Fruit fly (Drosophila melanogaster): ENCODE data around the gene Srlp.

The Srlp gene

DNA sequence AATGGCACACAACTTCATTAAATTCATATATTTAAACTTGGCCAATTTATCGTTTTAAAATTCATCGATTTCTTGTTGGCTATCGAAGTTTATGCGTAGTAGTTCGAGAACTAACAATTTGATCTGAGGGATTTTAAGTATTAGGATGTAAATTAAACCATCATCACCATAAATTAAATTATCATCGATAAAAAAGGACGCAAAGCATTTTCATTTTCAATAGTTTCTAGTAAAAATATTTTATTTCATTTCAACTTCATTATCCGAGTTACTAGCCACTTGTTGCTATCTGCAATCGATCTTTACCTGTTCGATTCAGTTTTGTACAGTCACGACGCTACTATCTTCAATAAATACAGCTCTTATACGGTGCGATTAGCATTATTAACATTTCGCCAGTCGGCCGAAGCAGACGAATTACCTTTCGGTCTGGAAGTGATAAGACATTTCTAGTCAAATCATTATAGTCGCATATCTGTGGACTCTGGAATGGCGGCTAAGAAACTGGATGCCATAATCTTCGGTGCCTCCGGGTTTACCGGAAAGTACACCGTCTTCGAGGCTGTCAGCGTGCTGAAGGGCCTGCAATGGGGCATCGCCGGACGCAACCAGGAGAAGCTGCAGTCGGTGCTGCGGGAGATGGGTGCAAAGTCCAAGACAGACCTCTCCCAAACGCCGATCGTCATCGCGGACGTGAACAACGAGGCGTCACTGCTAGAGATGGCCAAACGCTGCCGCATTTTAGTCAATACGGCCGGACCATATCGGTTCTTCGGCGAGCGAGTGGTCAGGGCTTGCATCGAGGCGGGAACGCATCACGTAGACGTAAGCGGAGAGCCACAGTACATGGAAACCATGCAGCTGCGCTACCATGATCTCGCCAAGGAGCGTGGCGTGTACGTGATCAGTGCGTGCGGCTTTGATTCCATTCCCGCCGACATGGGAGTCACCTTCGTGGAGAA, 27.4 kb upstream of the Srlp start, which contains the start of gene CG5167 (continued):
- TF ChIP-seq cad (GFP tag; optimal IDR thresholded peaks at IDR 0.05) (no peak), CG10543 (GFP tag; optimal IDR thresholded peaks at IDR 0.05) (no peak), Myb (GFP tag; optimal IDR thresholded peaks at IDR 0.05) (peak; percentile 9), kay (GFP tag; optimal IDR thresholded peaks at IDR 0.05) (no peak), Nf-YB (GFP tag; optimal IDR thresholded peaks at IDR 0.05) (no peak), Drgx (GFP tag; IDR thresholded peaks at IDR 0.05) (peak; percentile 54; the same call in 1 of the 2 replicates), chm (GFP tag; IDR thresholded peaks at IDR 0.05) (no peak; the same call in 1 of the 2 replicates), Awh (GFP tag; IDR thresholded peaks at IDR 0.05) (no peak), CG2120 (GFP tag; optimal IDR thresholded peaks at IDR 0.05) (peak; percentile 44), CG18262 (tag; optimal IDR thresholded peaks at IDR 0.05) (peak; percentile 58), CG15514 (GFP tag; optimal IDR thresholded peaks at IDR 0.05) (peak; percentile 51), Ssrp (tag; optimal IDR thresholded peaks at IDR 0.05) (peak; percentile 14), unpg (GFP tag; optimal IDR thresholded peaks at IDR 0.05) (peak; percentile 70), nerfin-1 (tag; optimal IDR thresholded peaks at IDR 0.05) (peak; percentile 7), CG2116 (GFP tag; optimal IDR thresholded peaks at IDR 0.05) (peak; percentile 43), CG15011 (GFP tag; optimal IDR thresholded peaks at IDR 0.05) (no peak), stwl (tag; optimal IDR thresholded peaks at IDR 0.05) (peak; percentile 60), Hsf (GFP tag; optimal IDR thresholded peaks at IDR 0.05) (no peak), CG34376 (GFP tag; optimal IDR thresholded peaks at IDR 0.05) (peak; percentile 76), CG4404 (GFP tag; IDR thresholded peaks at IDR 0.05) (no peak), Fer3 (tag; optimal IDR thresholded peaks at IDR 0.05) (peak; percentile 35), PHDP (tag; optimal IDR thresholded peaks at IDR 0.05) (peak; percentile 66), Gsc (GFP tag; IDR thresholded peaks at IDR 0.05) (no peak), CG2712 (tag; optimal IDR thresholded peaks at IDR 0.05) (peak; percentile 64), CG31441 (GFP tag; IDR thresholded peaks at IDR 0.05) (peak; percentile 38; the same call in 1 of the 2 replicates), pho (GFP tag; optimal IDR thresholded peaks at IDR 0.05) (peak; percentile 18), amos (GFP tag; IDR thresholded peaks at IDR 0.05; ENCODE audit: partially characterized antibody) (peak; percentile 7; the same call in 1 of the 2 replicates), D19B (GFP tag; optimal IDR thresholded peaks at IDR 0.05) (peak; percentile 21), CG16779 (GFP tag; IDR thresholded peaks at IDR 0.05) (no peak), z (GFP tag; IDR thresholded peaks at IDR 0.05) (no peak), CG15696 (tag; optimal IDR thresholded peaks at IDR 0.05) (peak; percentile 39), Eip74EF (GFP tag; optimal IDR thresholded peaks at IDR 0.05) (no peak), Oli (tag; optimal IDR thresholded peaks at IDR 0.05) (peak; percentile 2), nmo (GFP tag; optimal IDR thresholded peaks at IDR 0.05) (peak; percentile 22), dysf (GFP tag; IDR thresholded peaks at IDR 0.05) (0 out of 3 replicates have a peak, but pooled peaks have one; percentile 22), Dek (tag; optimal IDR thresholded peaks at IDR 0.05) (peak; percentile 47), gem (tag; optimal IDR thresholded peaks at IDR 0.05) (peak; percentile 78), CG30020 (tag; optimal IDR thresholded peaks at IDR 0.05) (peak; percentile 5), scrt (GFP tag; optimal IDR thresholded peaks at IDR 0.05) (peak; percentile 27), gsb-n (tag; optimal IDR thresholded peaks at IDR 0.05) (peak; percentile 7), jumu (GFP tag; optimal IDR thresholded peaks at IDR 0.05) (no peak), fd3F (GFP tag; optimal IDR thresholded peaks at IDR 0.05) (peak; percentile 3), Bteb2 (GFP tag; optimal IDR thresholded peaks at IDR 0.05) (no peak), Hr51 (GFP tag; optimal IDR thresholded peaks at IDR 0.05) (peak in 1 of 2 experiments; percentile 48), Vsx1 (GFP tag; optimal IDR thresholded peaks at IDR 0.05) (peak; percentile 9), CG11723 (GFP tag; optimal IDR thresholded peaks at IDR 0.05) (no peak), CG7839 (tag; optimal IDR thresholded peaks at IDR 0.05) (peak; percentile 39)
